Worm (Caenorhabditis elegans): ENCODE measurements around the gene mig-18.
"Not testable (repeated sequence)": the region's sequence is repeated elsewhere in the genome, so short reads cannot be mapped to it uniquely, and the experiment has no call there.

mig-18 gene

DNA sequence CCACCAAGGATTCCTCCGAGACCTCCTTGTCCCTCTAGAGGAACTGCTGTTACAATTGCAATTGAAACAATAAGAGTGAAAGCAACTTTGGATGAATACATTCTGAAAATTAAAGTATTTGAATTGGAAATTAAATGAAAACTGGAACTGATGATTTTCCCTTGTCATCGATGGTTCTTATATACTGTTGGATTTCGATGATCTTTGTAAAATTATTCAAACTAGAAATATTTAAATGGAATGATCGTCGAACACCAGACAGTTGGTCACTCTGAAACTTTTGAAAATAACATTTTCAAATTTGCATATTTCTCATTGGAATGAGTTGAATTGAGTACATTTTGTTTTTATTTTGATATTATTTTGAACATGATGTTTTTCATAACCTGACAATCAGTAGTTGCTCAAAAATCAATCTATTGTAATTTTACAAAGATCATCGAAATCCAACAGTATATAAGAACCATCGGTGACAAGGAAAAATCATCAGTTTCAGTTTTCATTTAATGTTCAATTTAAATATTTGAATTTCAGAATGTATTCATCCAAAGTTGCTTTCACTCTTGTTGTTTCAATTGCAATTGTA is 1.3 kb upstream of the mig-18 start, which contains the start of the genes srlf-9 and srlf-10:
srlf-9 (minus strand) TSS at position 101 of the 586 bp plus-strand sequence.
srlf-10 (plus strand) TSS at position 536 of the 586 bp plus-strand sequence.
- not testable (repeated sequence) for TF ChIP-seq unc-62 (GFP tag; optimal IDR thresholded peaks at IDR 0.05)

DNA sequence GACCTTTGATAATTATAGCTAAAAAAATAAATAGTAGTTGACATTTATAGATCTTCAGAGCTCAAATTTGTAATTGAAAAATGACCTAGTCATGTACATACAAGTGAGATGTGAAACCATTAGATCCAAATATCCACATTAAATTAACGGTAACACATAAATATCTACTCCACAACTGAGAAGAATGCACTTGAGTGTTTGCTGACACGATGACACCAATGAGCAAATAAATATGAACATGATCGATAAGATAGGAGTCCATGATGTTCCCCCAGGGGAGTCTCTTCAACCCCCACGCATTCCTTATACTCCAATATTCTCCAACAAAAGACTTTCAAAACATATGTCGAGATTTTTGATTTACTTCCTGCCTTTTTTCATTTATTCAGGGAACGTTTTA is 1.4 kb downstream of the mig-18 start, which contains the start of gene ttr-52:
ttr-52 (plus strand) TSS at position 301 of the 400 bp plus-strand sequence.
- no peak for TF ChIP-seq unc-62 (GFP tag; optimal IDR thresholded peaks at IDR 0.05)

DNA sequence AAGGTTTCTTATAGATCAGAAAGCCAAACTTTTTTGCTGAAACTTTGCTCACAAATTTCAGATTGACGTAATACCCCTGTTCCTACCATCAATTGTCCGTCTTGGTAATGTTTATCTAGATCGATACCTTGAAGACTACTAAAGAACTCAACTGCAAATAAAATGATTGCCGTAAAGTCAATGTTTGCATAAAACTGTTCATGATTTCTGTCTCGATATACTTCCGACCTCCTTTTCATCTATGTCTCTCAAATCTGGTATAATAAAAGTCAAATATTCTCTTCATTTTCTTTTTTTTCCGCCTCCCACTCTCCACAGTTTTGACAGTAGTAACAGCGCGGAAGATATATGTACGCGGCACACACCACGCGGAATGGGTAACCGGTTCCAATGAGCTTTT is 2.5 kb downstream of the mig-18 start, which contains the start of gene nas-1:
nas-1 (plus strand) TSS at position 301 of the 400 bp plus-strand sequence.
- no peak for TF ChIP-seq unc-62 (GFP tag; optimal IDR thresholded peaks at IDR 0.05)

DNA sequence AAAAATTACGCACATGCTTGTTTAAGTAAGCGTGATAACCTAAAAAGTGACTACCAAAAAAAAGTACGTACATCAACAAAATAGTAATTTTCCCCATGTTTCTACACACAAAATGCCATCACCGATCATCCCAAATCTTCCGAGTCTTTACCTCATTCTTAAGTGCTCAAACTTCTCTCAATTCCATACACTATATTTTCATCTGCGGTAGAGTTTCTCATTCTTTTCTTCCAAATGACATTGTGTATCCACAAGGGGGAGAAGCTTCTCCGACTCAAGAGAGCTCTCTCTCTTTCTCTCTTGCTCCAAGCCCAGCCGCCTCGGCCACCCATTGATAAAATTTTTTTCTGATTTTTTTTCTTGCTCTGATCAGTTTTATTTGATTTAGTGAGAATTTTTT is 6.5 kb downstream of the mig-18 start, which contains the start of gene myo-6:
myo-6 (plus strand) TSS at position 301 of the 400 bp plus-strand sequence.
- no peak for TF ChIP-seq unc-62 (GFP tag; optimal IDR thresholded peaks at IDR 0.05)

DNA sequence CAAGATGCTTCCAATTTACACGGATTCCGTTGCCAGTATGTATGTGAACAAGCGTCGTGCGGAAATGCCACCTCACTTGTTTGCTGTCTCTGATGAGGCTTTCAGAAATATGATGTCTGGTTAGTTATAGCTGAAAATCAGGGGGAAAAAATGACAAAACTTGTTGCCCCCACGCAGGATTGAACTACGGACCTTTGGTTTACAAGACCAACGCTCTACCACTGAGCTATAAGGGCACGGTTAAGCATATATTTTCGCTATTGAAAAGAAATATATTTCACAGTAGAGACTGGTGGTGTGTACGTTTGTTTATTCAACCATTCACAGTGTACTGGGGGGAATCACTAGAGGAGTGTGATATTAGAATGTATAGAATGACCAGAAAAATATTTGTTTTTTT is 8.2 kb downstream of the mig-18 start:
- no peak for TF ChIP-seq unc-62 (GFP tag; optimal IDR thresholded peaks at IDR 0.05)

DNA sequence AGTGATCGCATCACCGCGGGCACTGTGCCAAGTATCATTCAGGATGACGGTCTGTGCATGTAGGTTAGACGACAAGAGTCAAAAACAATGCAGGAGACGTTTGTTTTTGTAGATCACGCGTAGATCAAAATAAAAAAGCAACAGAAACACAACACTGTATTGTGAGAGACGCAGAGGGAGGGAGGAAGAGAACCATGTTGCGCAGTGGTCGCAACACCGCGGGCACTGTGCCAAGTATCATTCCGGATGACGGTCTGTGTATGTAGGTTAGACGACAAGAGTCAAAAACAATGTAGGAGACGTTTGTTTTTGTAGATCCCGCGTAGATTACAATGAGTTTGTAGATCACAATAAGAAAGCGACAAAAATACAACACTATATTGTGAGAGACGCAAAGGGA is 15.9 kb downstream of the mig-18 start:
- TF ChIP-seq unc-62 (GFP tag; optimal IDR thresholded peaks at IDR 0.05), result no peak

DNA sequence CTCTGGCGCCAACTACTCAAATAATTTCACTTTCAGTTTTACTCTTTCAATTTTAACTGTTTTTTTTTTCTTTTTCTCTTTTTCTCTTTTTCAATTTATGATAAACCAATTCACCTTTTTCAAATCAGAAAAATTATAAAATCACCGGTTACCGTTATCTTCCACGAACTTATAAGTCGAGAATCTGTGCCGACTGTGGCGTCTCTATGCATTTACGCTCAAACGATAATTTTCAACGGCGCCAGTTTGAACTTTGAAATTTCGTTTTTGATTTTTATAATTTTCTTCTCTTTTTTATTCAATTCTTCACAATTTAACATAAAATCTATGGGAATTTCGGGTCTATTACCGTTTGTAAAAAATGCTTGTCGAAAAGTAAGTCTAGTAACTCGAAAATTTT is 20.4 kb downstream of the mig-18 start, which contains the start of gene exo-1:
exo-1 (plus strand) TSS at position 101 of the 400 bp plus-strand sequence.
- no peak for TF ChIP-seq unc-62 (GFP tag; optimal IDR thresholded peaks at IDR 0.05)

DNA sequence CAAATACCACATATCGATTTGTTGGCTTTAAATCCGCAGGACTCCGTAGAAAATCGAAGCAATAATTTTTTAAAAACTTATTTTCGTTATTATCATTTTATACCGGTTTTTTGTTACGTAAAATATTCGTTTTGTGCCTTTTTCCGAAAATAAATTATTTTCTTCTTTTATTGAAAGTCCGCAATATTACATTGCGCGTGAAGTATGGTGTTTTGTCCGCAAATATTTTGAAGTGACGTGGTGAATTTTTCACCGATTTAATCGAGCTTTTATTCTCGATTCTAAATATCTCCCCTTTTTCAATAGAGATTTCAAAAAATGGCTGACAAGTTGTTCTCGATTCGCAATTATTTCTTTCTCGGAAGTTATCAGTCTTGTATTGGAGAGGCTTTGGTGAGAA is 23.0 kb downstream of the mig-18 start, which contains the start of gene cope-1:
cope-1 (plus strand) TSS at position 229 of the 400 bp plus-strand sequence.
- TF ChIP-seq unc-62 (GFP tag; optimal IDR thresholded peaks at IDR 0.05), result no peak

DNA sequence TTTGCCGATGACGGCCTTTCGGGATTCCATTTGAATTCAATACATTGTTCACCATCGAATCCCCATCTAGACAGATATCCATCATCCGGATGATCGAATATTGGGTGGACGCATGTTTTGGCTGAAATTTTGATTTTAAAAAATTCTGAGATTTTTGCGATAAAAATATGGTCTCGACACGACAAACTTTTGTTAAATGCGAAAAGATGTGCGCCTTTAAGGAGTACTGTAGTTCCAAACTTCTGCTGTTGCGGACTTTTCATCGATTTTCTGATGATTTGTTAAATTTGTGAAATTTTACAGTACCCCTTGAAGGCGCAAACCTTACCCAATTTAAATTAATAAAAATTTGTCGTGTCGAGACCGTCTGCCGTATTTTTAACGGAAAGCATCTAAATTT is 24.8 kb downstream of the mig-18 start:
- TF ChIP-seq unc-62 (GFP tag; optimal IDR thresholded peaks at IDR 0.05), result no peak

DNA sequence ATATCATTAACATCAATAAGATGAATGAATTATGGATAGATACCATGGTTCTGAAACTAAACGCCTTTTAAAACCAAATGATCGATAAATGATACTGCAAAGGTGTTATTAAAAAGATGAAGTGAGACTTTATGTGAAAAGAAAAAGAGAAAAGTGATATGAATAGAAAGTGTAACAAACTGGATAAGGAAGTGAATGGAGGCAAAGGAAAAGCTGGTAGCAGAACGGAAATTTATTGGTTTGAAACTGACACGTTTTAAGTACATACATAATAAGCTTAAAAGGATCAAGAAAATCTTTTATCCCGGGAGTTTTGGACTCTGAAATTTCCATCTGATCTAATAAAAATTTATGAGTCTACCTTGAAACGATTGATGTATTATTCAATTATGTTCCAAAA is 26.6 kb downstream of the mig-18 start, which contains the start of gene bli-5:
bli-5 (minus strand) TSS at position 101 of the 400 bp plus-strand sequence.
- no peak for TF ChIP-seq unc-62 (GFP tag; optimal IDR thresholded peaks at IDR 0.05)

DNA sequence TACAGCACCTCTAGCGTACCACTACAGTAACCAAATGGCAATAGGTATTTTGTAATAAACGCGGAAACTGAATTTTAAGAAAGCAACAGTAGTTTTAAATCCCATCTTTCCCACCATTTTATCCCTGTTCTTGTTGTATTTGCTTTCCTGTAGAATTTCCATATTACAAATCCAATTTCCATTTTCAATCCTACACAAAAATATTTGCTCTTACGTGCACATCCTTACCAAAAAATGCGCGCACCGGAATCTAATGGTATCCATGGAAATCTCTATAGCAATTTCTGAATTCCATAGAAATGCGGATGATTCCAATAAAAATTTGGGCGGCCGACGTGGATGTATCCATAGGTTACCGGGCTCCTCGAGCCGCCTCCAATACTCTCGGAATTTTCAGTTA is 27.1 kb downstream of the mig-18 start, which contains the start of gene trf-1:
trf-1 (plus strand) TSS at position 301 of the 400 bp plus-strand sequence.
- TF ChIP-seq unc-62 (GFP tag; optimal IDR thresholded peaks at IDR 0.05), result no peak

DNA sequence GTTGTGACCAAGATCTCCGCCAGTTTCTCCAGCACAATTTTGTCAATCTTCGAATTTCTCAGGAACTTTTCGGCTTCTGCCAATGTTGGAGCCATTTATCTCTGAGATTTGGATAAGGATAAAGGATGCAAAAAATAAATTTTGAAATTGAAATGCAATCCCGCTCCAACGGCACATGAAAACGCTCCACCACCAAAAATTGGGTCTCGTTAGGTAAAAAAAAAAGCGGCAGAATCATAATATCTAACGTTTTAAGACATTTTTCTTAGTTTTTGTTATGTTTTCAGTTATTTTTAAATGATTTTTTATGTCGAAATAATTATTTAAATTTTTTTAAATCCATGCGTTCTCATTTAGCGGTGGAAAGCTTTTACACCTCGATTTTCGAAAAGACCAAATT is 31.4 kb downstream of the mig-18 start, which contains the start of gene F45G2.7:
F45G2.7 (minus strand) TSS at position 101 of the 400 bp plus-strand sequence.
- no peak for TF ChIP-seq unc-62 (GFP tag; optimal IDR thresholded peaks at IDR 0.05)

DNA sequence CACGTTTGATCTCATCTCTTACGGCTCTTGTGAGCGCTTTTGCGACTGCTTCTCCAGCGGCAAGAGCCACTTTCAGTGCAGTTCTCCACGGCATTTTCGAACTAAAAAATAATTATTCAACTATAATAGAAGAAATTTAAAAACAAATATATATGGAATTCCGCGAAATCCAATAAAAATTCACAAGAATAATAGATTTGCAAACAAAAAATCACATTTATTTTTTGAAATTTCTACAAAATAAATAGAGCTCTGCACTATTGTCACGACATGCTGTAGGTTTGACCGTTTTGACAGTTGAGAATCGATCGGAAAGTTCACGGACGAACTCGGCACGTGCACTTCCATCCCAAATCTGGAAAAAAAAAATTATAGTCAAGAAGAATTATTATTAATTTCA is 32.5 kb downstream of the mig-18 start, which contains the start of gene F45G2.8:
F45G2.8 (minus strand) TSS at position 101 of the 400 bp plus-strand sequence.
- TF ChIP-seq unc-62 (GFP tag; optimal IDR thresholded peaks at IDR 0.05), result no peak

DNA sequence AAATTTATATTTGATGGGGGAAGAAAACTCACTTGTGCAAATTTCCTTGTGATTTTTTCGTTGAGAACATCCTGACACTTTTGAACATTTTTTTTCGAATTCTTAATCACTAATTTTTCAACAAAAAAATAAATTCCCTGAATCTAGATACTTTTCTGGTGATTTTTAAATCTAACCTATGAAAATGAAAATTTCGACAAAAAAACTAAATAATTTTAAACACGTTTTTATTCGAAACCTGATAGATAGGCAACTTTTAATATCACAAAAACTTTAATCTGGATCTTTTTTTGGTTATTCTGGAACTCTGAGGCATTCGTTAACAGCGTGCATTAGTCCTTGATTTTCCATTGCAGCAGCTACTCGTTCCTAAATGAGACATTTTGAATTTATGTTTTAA is 33.8 kb downstream of the mig-18 start, which contains the start of gene F45G2.9:
F45G2.9 (minus strand) TSS at position 101 of the 400 bp plus-strand sequence.
- no peak for TF ChIP-seq unc-62 (GFP tag; optimal IDR thresholded peaks at IDR 0.05)

DNA sequence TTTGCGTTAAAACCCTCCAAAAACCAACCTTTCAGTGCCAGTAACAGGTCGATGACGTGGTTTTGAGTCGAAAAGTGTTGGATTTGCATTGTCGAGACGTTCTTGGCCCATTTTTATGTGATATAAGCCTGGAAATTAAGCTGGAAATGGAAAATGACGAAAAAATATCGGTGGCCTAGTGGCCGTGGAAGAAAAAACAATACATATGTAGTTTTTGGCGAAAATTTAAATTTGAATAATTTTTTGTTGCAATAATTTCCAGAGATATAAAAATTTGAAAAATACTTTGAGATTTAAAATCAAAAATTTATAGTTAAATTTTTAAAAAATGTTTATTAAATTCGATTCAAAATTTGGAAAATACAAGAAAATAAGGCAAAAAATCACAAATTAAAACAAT is 36.4 kb downstream of the mig-18 start, which contains the start of gene ciao-2B:
ciao-2B (minus strand) TSS at position 130 of the 400 bp plus-strand sequence.
- TF ChIP-seq unc-62 (GFP tag; optimal IDR thresholded peaks at IDR 0.05), result no peak

DNA sequence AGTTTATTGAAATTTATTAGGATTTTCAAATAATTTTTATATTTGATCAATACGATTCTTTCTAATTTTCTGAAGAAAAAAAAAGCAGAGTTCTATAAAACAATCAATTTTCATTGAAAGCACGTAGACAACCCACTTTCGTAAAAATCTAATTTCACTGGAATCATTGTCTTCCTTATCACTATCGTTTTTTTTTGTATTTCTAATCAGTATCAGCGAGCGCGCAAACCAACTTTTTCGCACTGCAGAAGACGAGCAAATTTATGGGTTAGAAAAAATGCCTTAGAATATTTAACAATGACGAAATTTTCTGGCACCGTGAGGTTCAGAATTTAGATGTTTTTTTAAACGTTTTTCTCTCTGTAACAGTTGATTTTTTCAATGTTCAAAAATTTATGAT is 49.8 kb downstream of the mig-18 start:
- no peak for TF ChIP-seq unc-62 (GFP tag; optimal IDR thresholded peaks at IDR 0.05)
